Fruit fly (Drosophila melanogaster) Kc167 (cell line): ENCODE results near the gene CG10588.

Experiments
- Myc ChIP-seq: fragments of >200 bp; optimal IDR thresholded peaks from 2 replicates; lab custom pipeline; 2017; ENCODE audit warnings: missing external identifiers
- Sin3A ChIP-seq: fragments of >200 bp; optimal IDR thresholded peaks from 2 replicates; lab custom pipeline; 2018; ENCODE audit warnings: missing external identifiers
- h ChIP-seq: fragments of >200 bp; optimal IDR thresholded peaks from 3 replicates; lab custom pipeline; 2018; ENCODE audit warnings: missing external identifiers
- insv ChIP-seq: fragments of >200 bp; optimal IDR thresholded peaks from 3 replicates; lab custom pipeline; 2018; ENCODE audit warnings: missing external identifiers
- psq ChIP-seq: fragments of >200 bp; optimal IDR thresholded peaks from 2 replicates; lab custom pipeline; 2017; ENCODE audit warnings: missing external identifiers
- ttk ChIP-seq: sonication (Bioruptor generic); optimal IDR thresholded peaks from 2 replicates; lab custom pipeline; 2017; ENCODE audit warnings: missing external identifiers

dm6 chr3L:20950520-20951135, 6.1 kb upstream of the CG10588 start:
- no peak for TF ChIP-seq ttk (lab: Kevin White, UChicago)
- TF ChIP-seq psq (lab: Kevin White, UChicago), result no peak
- TF ChIP-seq Sin3A (lab: Kevin White, UChicago), result no peak
- no peak for TF ChIP-seq insv (lab: Kevin White, UChicago)
- TF ChIP-seq h, result no peak
- no peak for TF ChIP-seq Myc (lab: Kevin White, UChicago)
